Fruit fly (Drosophila melanogaster): ENCODE measurements around the gene cal1.
A peak's percentile ranks its signal among the peaks of the same experiment; 100 is the strongest.

cal1 gene

DNA sequence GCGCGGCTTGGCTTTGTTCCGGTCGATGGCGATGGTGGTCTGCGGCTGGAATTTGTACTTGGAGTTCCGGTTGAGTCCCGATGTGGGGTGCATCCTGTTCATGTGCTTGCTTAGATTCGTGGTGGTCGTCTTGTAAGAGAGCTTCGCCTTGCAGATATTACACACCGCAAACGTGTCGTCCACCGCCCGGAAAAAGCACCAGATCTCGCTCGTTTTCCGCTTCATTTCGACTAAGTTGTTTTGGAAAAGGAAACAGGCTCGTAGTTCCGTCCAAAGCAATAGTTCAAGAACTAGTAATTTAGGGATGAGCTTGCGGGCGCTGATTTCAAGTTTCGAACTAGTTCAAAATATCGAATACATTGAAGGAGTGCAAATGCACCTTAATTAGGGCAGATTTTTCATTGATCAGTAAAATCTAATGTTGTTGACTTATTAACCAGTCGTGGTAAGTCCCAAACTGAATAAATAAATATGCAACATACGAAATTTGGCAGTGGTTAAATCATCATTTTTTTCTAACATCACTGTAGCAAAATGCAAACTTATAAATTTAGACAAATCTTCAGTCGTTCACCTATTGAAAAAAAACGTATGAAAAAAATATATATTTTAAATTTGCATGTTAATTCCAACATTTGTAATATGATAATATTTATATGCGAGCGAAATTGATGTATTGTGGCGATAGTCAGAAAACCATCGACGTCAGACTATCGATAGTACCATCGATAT, 45.1 kb upstream of the cal1 start, which contains the start of the genes bdwf and Patr-1 (continued):
- TF ChIP-seq CG6791 (GFP tag; IDR thresholded peaks at IDR 0.05; ENCODE audit: partially characterized antibody) (peak; percentile 92), Oli (tag; optimal IDR thresholded peaks at IDR 0.05) (no peak), nau (GFP tag; optimal IDR thresholded peaks at IDR 0.05) (no peak), CG6654 (GFP tag; optimal IDR thresholded peaks at IDR 0.05) (no peak), NK7.1 (GFP tag; optimal IDR thresholded peaks at IDR 0.05) (no peak), CG10979 (tag; optimal IDR thresholded peaks at IDR 0.05) (no peak), CG9437 (GFP tag; optimal IDR thresholded peaks at IDR 0.05) (peak; percentile 47), Gsc (GFP tag; IDR thresholded peaks at IDR 0.05) (no peak), CG17829 (tag; optimal IDR thresholded peaks at IDR 0.05) (peak; percentile 35), Fer1 (GFP tag; optimal IDR thresholded peaks at IDR 0.05) (no peak), bbx (GFP tag; IDR thresholded peaks at IDR 0.05; ENCODE audit: partially characterized antibody) (peak; percentile 89), Gug (GFP tag; IDR thresholded peaks at IDR 0.05) (no peak; the same call in 3 of the 4 replicates), gcm2 (GFP tag; optimal IDR thresholded peaks at IDR 0.05) (no peak), p53 (GFP tag; optimal IDR thresholded peaks at IDR 0.05) (no peak), insv (GFP tag; optimal IDR thresholded peaks at IDR 0.05) (no peak), CG4360 (GFP tag; IDR thresholded peaks at IDR 0.05) (no peak), Trl (optimal IDR thresholded peaks at IDR 0.05) (no peak), Trl (GFP tag; optimal IDR thresholded peaks at IDR 0.05) (no peak), sd (tag; optimal IDR thresholded peaks at IDR 0.05) (no peak), gcm (GFP tag; optimal IDR thresholded peaks at IDR 0.05) (peak; percentile 4), Eip74EF (GFP tag; optimal IDR thresholded peaks at IDR 0.05) (no peak), lmd (GFP tag; IDR thresholded peaks at IDR 0.05) (no peak), CG13624 (GFP tag; optimal IDR thresholded peaks at IDR 0.05) (no peak), Aef1 (GFP tag; IDR thresholded peaks at IDR 0.05) (no peak), ranshi (GFP tag; IDR thresholded peaks at IDR 0.05) (no peak), cg (GFP tag; optimal IDR thresholded peaks at IDR 0.05) (no peak), Drgx (GFP tag; IDR thresholded peaks at IDR 0.05) (no peak), dmrt99B (tag; optimal IDR thresholded peaks at IDR 0.05) (no peak), Hsf (GFP tag; optimal IDR thresholded peaks at IDR 0.05) (no peak), grn (GFP tag; optimal IDR thresholded peaks at IDR 0.05) (no peak), fru (optimal IDR thresholded peaks at IDR 0.05) (no peak), ems (GFP tag; optimal IDR thresholded peaks at IDR 0.05) (no peak), CG4820 (GFP tag; optimal IDR thresholded peaks at IDR 0.05) (no peak), CG2202 (tag; optimal IDR thresholded peaks at IDR 0.05) (no peak), Elba2 (GFP tag; optimal IDR thresholded peaks at IDR 0.05) (no peak), CG10274 (GFP tag; optimal IDR thresholded peaks at IDR 0.05) (no peak), usp (GFP tag; optimal IDR thresholded peaks at IDR 0.05) (no peak), ash1 (GFP tag; optimal IDR thresholded peaks at IDR 0.05) (no peak), Dek (tag; optimal IDR thresholded peaks at IDR 0.05) (peak; percentile 36), crp (GFP tag; optimal IDR thresholded peaks at IDR 0.05) (peak in 1 of 2 experiments; percentile 6), CG5245 (GFP tag; optimal IDR thresholded peaks at IDR 0.05) (no peak), Kr (GFP tag; optimal IDR thresholded peaks at IDR 0.05) (no peak), abd-A (tag; optimal IDR thresholded peaks at IDR 0.05) (no peak), CG16863 (GFP tag; optimal IDR thresholded peaks at IDR 0.05) (no peak), E2f2 (GFP tag; IDR thresholded peaks at IDR 0.05) (peak; percentile 45), Oaz (GFP tag; IDR thresholded peaks at IDR 0.05) (no peak), corto (GFP tag; optimal IDR thresholded peaks at IDR 0.05) (peak; percentile 5), org-1 (GFP tag; optimal IDR thresholded peaks at IDR 0.05) (no peak), Opbp (GFP tag; IDR thresholded peaks at IDR 0.05; ENCODE audit: partially characterized antibody) (peak; percentile 89), CG32532 (GFP tag; IDR thresholded peaks at IDR 0.05) (no peak), fd3F (GFP tag; optimal IDR thresholded peaks at IDR 0.05) (no peak)

Measured in whole organism, embryonic.